Worm (Caenorhabditis elegans) whole organism, mixed stage, embryonic: ENCODE results near the gene ets-10.

ENCODE experiments used
- ces-1 ChIP-seq: fragments of 150-350 bp; optimal IDR thresholded peaks from 2 replicates; lab custom pipeline; 2014; ENCODE audit warnings: missing biosample characterization, missing genetic modification reagents, missing genetic modification characterization
- elt-3 ChIP-seq: fragments of 150-350 bp; optimal IDR thresholded peaks from 2 replicates; lab custom pipeline; 2014; ENCODE audit warnings: missing biosample characterization, missing genetic modification characterization
- lsy-2 ChIP-seq: fragments of 150-350 bp; optimal IDR thresholded peaks from 2 replicates; lab custom pipeline; 2014; ENCODE audit warnings: missing biosample characterization, missing genetic modification characterization
- nhr-2 ChIP-seq: fragments of 150-350 bp; optimal IDR thresholded peaks from 2 replicates; lab custom pipeline; 2014; ENCODE audit warnings: missing biosample characterization, missing genetic modification characterization
- nhr-76 ChIP-seq: sonication (generic microtip); optimal IDR thresholded peaks from 2 replicates; lab custom pipeline; 2017; ENCODE audit warnings: missing biosample characterization, missing genetic modification characterization
- ztf-11 ChIP-seq: fragments of 150-350 bp; optimal IDR thresholded peaks from 2 replicates; lab custom pipeline; 2014; ENCODE audit warnings: missing biosample characterization, missing genetic modification characterization

DNA sequence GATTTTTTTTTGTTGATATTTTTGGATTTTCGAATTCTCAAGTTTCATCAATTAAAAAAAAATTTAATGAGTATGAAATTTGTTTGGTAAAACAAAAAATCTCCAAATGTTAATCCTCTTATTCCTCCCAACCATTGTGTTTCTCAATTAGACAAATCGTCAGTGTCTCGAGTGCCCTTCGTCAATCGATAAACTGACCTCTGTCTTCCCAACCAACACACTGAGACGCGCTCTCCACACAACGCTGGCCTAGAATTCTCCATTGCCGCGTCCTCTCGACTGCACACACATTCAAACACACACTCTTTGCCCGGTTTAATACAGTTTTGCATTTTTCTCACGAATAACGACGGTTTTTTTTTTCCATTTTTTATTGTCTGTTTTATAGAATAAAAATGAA, 29.2 kb upstream of the ets-10 start, which contains the start of gene taf-11.1:
- no peak for TF ChIP-seq nhr-2 (tag; lab: Kevin White, UChicago)
- no peak for TF ChIP-seq ztf-11 (tag; lab: Kevin White, UChicago)
- TF ChIP-seq nhr-76 (tag; lab: Kevin White, UChicago) = no peak
- peak; percentile 28 for TF ChIP-seq ces-1 (GFP tag; lab: Kevin White, UChicago)
- no peak for TF ChIP-seq elt-3 (tag; lab: Kevin White, UChicago)
- no peak for TF ChIP-seq lsy-2 (tag; lab: Kevin White, UChicago)
